Fruit fly (Drosophila melanogaster) whole organism, embryonic: ENCODE results near the gene CG46310.

Experiments
- Awh ChIP-seq: fragments of 200-800 bp; sonication (Bioruptor generic); IDR thresholded peaks from 2 replicates; pipeline ENCODE4, ENCODE4 v1.3.6; 2022; ENCODE audit warnings: missing biosample characterization, missing genetic modification characterization
- BEAF-32 ChIP-seq: fragments of 200-800 bp; sonication (Bioruptor generic); optimal IDR thresholded peaks from 3 replicates; lab custom pipeline; 2017; ENCODE audit warnings: missing biosample characterization, missing genetic modification characterization, mild to moderate bottlenecking, moderate library complexity, missing genetic modification reagents
- CG10543 ChIP-seq: fragments of 200-800 bp; sonication (Bioruptor generic); optimal IDR thresholded peaks from 3 replicates; lab custom pipeline; 2017; ENCODE audit warnings: missing biosample characterization, mild to moderate bottlenecking, missing genetic modification characterization, moderate library complexity
- CG12155 ChIP-seq: fragments of 200-800 bp; sonication (Bioruptor generic); optimal IDR thresholded peaks from 3 replicates; lab custom pipeline; 2016; ENCODE audit warnings: missing biosample characterization, missing genetic modification characterization
- CG12236 ChIP-seq: fragments of 200-800 bp; sonication (Bioruptor generic); optimal IDR thresholded peaks from 2 replicates; lab custom pipeline; 2016; ENCODE audit warnings: missing biosample characterization, missing genetic modification characterization
- CG13296 ChIP-seq: fragments of 200-800 bp; sonication (Bioruptor generic); optimal IDR thresholded peaks from 3 replicates; lab custom pipeline; 2018; ENCODE audit warnings: missing biosample characterization, mild to moderate bottlenecking, missing genetic modification characterization
- CG15073 ChIP-seq: fragments of 200-800 bp; sonication (Bioruptor generic); optimal IDR thresholded peaks from 2 replicates; lab custom pipeline; 2016; ENCODE audit warnings: missing biosample characterization, missing genetic modification characterization
- CG15269 ChIP-seq: fragments of 200-800 bp; sonication (Bioruptor generic); optimal IDR thresholded peaks from 2 replicates; lab custom pipeline; 2018; ENCODE audit warnings: missing biosample characterization, mild to moderate bottlenecking, missing genetic modification characterization, moderate library complexity
- CG17361 ChIP-seq: fragments of 200-800 bp; sonication (Bioruptor generic); IDR thresholded peaks from 3 replicates; pipeline ENCODE4 v1.3.6; 2022; ENCODE audit warnings: missing biosample characterization, missing genetic modification characterization
- CG2202 ChIP-seq: fragments of 200-800 bp; sonication (Bioruptor generic); optimal IDR thresholded peaks from 2 replicates; lab custom pipeline; 2018; ENCODE audit warnings: missing biosample characterization, mild to moderate bottlenecking, missing genetic modification characterization
- CG6791 ChIP-seq: fragments of 200-800 bp; sonication (Bioruptor generic); IDR thresholded peaks from 3 replicates; pipeline ENCODE4 v1.3.6; 2022; ENCODE audit warnings: missing biosample characterization, missing genetic modification characterization; ENCODE audit not compliant: partially characterized antibody
- CG8290 ChIP-seq, 3 experiments: fragments of 200-800 bp; sonication (Bioruptor generic); optimal IDR thresholded peaks; 2 replicates each; lab custom pipeline; 2016 to 2019; ENCODE audit warnings: missing biosample characterization in 3 of 3, missing genetic modification characterization in 3 of 3, mild to moderate bottlenecking in 2 of 3, moderate library complexity in 1 of 3
- CG8924 ChIP-seq: fragments of 200-800 bp; optimal IDR thresholded peaks from 3 replicates; lab custom pipeline; 2019; ENCODE audit warnings: missing biosample characterization, mild to moderate bottlenecking, missing genetic modification characterization, moderate library complexity
- CG9437 ChIP-seq: fragments of 200-800 bp; sonication (Bioruptor generic); optimal IDR thresholded peaks from 2 replicates; lab custom pipeline; 2018; ENCODE audit warnings: missing biosample characterization, mild to moderate bottlenecking, missing genetic modification characterization
- CG9932 ChIP-seq: fragments of 200-800 bp; sonication (Bioruptor generic); IDR thresholded peaks from 2 replicates; pipeline ENCODE4 v1.3.6; 2022; ENCODE audit warnings: missing biosample characterization, missing genetic modification characterization
- Dip2 ChIP-seq: fragments of 200-800 bp; sonication (Bioruptor generic); IDR thresholded peaks from 2 replicates; pipeline ENCODE4 v1.3.6; 2022; ENCODE audit warnings: missing biosample characterization, missing genetic modification characterization
- Dll ChIP-seq: fragments of 200-800 bp; sonication (Bioruptor generic); IDR thresholded peaks from 4 replicates; pipeline ENCODE4 v1.3.6; 2022; ENCODE audit warnings: missing biosample characterization, missing genetic modification characterization; ENCODE audit not compliant: partially characterized antibody
- Gsc ChIP-seq: fragments of 200-800 bp; sonication (Bioruptor generic); IDR thresholded peaks from 2 replicates; pipeline ENCODE4 v1.3.6; 2022; ENCODE audit warnings: missing biosample characterization, missing genetic modification characterization
- H15 ChIP-seq: fragments of 200-800 bp; sonication (Bioruptor generic); IDR thresholded peaks from 3 replicates; pipeline ENCODE4 v1.3.6; 2022; ENCODE audit warnings: missing biosample characterization, missing genetic modification characterization
- HLH3B ChIP-seq: fragments of 200-800 bp; sonication (Bioruptor generic); IDR thresholded peaks from 2 replicates; pipeline ENCODE4 v1.3.6; 2022; ENCODE audit warnings: missing biosample characterization, missing genetic modification characterization
- HmgZ ChIP-seq: fragments of 200-800 bp; sonication (Bioruptor generic); optimal IDR thresholded peaks from 2 replicates; lab custom pipeline; 2018; ENCODE audit warnings: missing biosample characterization, mild to moderate bottlenecking, missing genetic modification characterization
- MBD-R2 ChIP-seq: fragments of 200-800 bp; sonication (Bioruptor generic); IDR thresholded peaks from 2 replicates; pipeline ENCODE4 v1.3.6; 2022; ENCODE audit warnings: missing biosample characterization, missing genetic modification characterization
- Myb ChIP-seq: fragments of 200-800 bp; sonication (Bioruptor generic); optimal IDR thresholded peaks from 2 replicates; lab custom pipeline; 2016; ENCODE audit warnings: missing biosample characterization, missing genetic modification characterization
- Rfx ChIP-seq: fragments of 200-800 bp; sonication (Bioruptor generic); IDR thresholded peaks from 2 replicates; pipeline ENCODE4 v1.3.6; 2022; ENCODE audit warnings: missing biosample characterization, missing genetic modification characterization
- Six4 ChIP-seq: fragments of 200-800 bp; sonication (Bioruptor generic); optimal IDR thresholded peaks from 2 replicates; lab custom pipeline; 2016; ENCODE audit warnings: missing biosample characterization, missing genetic modification characterization
- az2 ChIP-seq: fragments of 200-800 bp; sonication (Bioruptor generic); optimal IDR thresholded peaks from 3 replicates; lab custom pipeline; 2016; ENCODE audit warnings: missing biosample characterization, missing genetic modification characterization
- chm ChIP-seq: fragments of 200-800 bp; sonication (Bioruptor generic); IDR thresholded peaks from 2 replicates; pipeline ENCODE4 v1.3.6; 2022; ENCODE audit warnings: missing biosample characterization, missing genetic modification characterization
- ems ChIP-seq: fragments of 200-800 bp; sonication (Bioruptor generic); optimal IDR thresholded peaks from 3 replicates; lab custom pipeline; 2016; ENCODE audit warnings: missing biosample characterization, missing genetic modification characterization
- fd96Cb ChIP-seq: fragments of 200-800 bp; sonication (Bioruptor generic); optimal IDR thresholded peaks from 2 replicates; lab custom pipeline; 2018; ENCODE audit warnings: missing biosample characterization, mild to moderate bottlenecking, missing genetic modification characterization, moderate library complexity
- jing ChIP-seq: fragments of 200-800 bp; sonication (Bioruptor generic); optimal IDR thresholded peaks from 2 replicates; lab custom pipeline; 2018; ENCODE audit warnings: missing biosample characterization, mild to moderate bottlenecking, missing genetic modification characterization
- lab ChIP-seq: fragments of 200-800 bp; sonication (Bioruptor generic); optimal IDR thresholded peaks from 3 replicates; lab custom pipeline; 2017; ENCODE audit warnings: missing biosample characterization, missing genetic modification characterization, mild to moderate bottlenecking, moderate library complexity, missing genetic modification reagents
- lbe ChIP-seq: fragments of 200-800 bp; sonication (Bioruptor generic); optimal IDR thresholded peaks from 2 replicates; lab custom pipeline; 2016; ENCODE audit warnings: missing biosample characterization, mild to moderate bottlenecking, missing genetic modification characterization
- luna ChIP-seq: fragments of 200-800 bp; sonication (Bioruptor generic); optimal IDR thresholded peaks from 2 replicates; lab custom pipeline; 2016; ENCODE audit warnings: missing biosample characterization, missing genetic modification characterization
- mam ChIP-seq: fragments of 200-800 bp; sonication (Bioruptor generic); optimal IDR thresholded peaks from 3 replicates; lab custom pipeline; 2016; ENCODE audit warnings: missing biosample characterization, missing genetic modification characterization
- mirr ChIP-seq: fragments of 200-800 bp; sonication (Bioruptor generic); optimal IDR thresholded peaks from 3 replicates; lab custom pipeline; 2018; ENCODE audit warnings: missing biosample characterization, mild to moderate bottlenecking, missing genetic modification characterization
- mld ChIP-seq: fragments of 200-800 bp; sonication (Bioruptor generic); IDR thresholded peaks from 3 replicates; pipeline ENCODE4 v1.3.6; 2022; ENCODE audit warnings: missing biosample characterization, missing genetic modification characterization; ENCODE audit not compliant: partially characterized antibody
- nerfin-2 ChIP-seq: fragments of 200-800 bp; sonication (Bioruptor generic); IDR thresholded peaks from 2 replicates; pipeline ENCODE4 v1.3.6; 2022; ENCODE audit warnings: missing biosample characterization, missing genetic modification characterization; ENCODE audit not compliant: partially characterized antibody
- org-1 ChIP-seq: fragments of 200-800 bp; sonication (Bioruptor generic); optimal IDR thresholded peaks from 2 replicates; lab custom pipeline; 2017; ENCODE audit warnings: missing biosample characterization, missing genetic modification characterization
- phol ChIP-seq: fragments of 200-800 bp; sonication (Bioruptor generic); optimal IDR thresholded peaks from 3 replicates; lab custom pipeline; 2018; ENCODE audit warnings: missing biosample characterization, mild to moderate bottlenecking, missing genetic modification characterization, moderate library complexity
- salm ChIP-seq: fragments of 200-800 bp; sonication (Bioruptor generic); optimal IDR thresholded peaks from 2 replicates; lab custom pipeline; 2018; ENCODE audit warnings: missing biosample characterization, mild to moderate bottlenecking, missing genetic modification characterization
- sisA ChIP-seq: fragments of 200-800 bp; sonication (Bioruptor generic); IDR thresholded peaks from 2 replicates; pipeline ENCODE4 v1.3.6; 2022; ENCODE audit warnings: missing biosample characterization, missing genetic modification characterization
- slbo ChIP-seq: fragments of 200-800 bp; sonication (Bioruptor generic); IDR thresholded peaks from 2 replicates; pipeline ENCODE4 v1.3.6; 2022; ENCODE audit warnings: missing biosample characterization, missing genetic modification characterization
- slou ChIP-seq: fragments of 200-800 bp; sonication (Bioruptor generic); optimal IDR thresholded peaks from 3 replicates; lab custom pipeline; 2016; ENCODE audit warnings: missing biosample characterization, missing genetic modification characterization
- sna ChIP-seq: fragments of 200-800 bp; sonication (Bioruptor generic); IDR thresholded peaks from 2 replicates; pipeline ENCODE4 v1.3.6; 2022; ENCODE audit warnings: missing biosample characterization, missing genetic modification characterization; ENCODE audit not compliant: partially characterized antibody
- sob ChIP-seq: fragments of 200-800 bp; sonication (Bioruptor generic); IDR thresholded peaks from 2 replicates; pipeline ENCODE4 v1.3.6; 2022; ENCODE audit warnings: missing biosample characterization, missing genetic modification characterization
- stwl ChIP-seq: fragments of 200-800 bp; sonication (Bioruptor generic); optimal IDR thresholded peaks from 3 replicates; lab custom pipeline; 2018; ENCODE audit warnings: missing biosample characterization, mild to moderate bottlenecking, missing genetic modification characterization, moderate library complexity
- sug ChIP-seq: fragments of 200-800 bp; optimal IDR thresholded peaks from 2 replicates; lab custom pipeline; 2019; ENCODE audit warnings: missing biosample characterization, mild to moderate bottlenecking, missing genetic modification characterization, moderate library complexity
- tap ChIP-seq: fragments of 200-800 bp; optimal IDR thresholded peaks from 3 replicates; lab custom pipeline; 2019; ENCODE audit warnings: missing biosample characterization, mild to moderate bottlenecking, missing genetic modification characterization, moderate library complexity
- wdn ChIP-seq: fragments of 200-800 bp; sonication (Bioruptor generic); IDR thresholded peaks from 2 replicates; pipeline ENCODE4 v1.3.6; 2022; ENCODE audit warnings: missing biosample characterization, missing genetic modification characterization
- yki ChIP-seq: fragments of >200 bp; optimal IDR thresholded peaks from 3 replicates; lab custom pipeline; 2018

CG46310 gene

DNA sequence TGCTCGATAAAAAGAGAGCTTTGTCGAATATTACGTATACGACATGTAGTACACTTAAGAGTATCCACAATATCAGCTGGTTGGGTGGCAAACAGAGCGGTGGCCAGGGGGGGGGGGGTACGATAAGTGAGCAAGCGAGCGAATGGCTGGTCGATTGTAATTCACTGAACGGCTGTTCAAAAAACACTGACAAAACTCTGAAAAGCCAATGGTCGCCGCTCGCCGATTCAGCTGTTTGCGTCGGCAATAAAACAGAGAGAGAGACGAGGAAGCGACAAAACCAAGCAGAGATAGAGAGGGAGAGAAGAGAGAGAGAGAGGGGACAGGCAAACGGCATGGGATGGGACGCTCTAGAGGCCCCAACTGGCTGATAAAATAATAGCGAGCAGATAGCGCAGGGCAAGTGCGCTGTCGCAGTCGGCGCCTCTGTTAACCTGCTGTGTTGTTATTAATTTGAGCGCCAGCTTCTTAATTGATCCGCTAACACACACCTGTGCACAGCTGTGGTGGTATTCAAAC, 52.9 kb downstream of the CG46310 start, which contains the start of gene cnc (continued):
- TF ChIP-seq mld (GFP tag; lab: Robert Waterston, UW): no peak
- no peak for TF ChIP-seq tap (tag; lab: Kevin White, UChicago)
- TF ChIP-seq Rfx: peak; percentile 32; the same call in 1 of the 2 replicates
- TF ChIP-seq Myb (GFP tag; lab: Kevin White, UChicago): peak; percentile 15
- no peak for TF ChIP-seq az2
- TF ChIP-seq sug (tag; lab: Kevin White, UChicago): peak; percentile 72
- TF ChIP-seq CG13296: no peak
- TF ChIP-seq HLH3B (GFP tag; lab: Robert Waterston, UW): no peak
- TF ChIP-seq CG12236 (GFP tag; lab: Kevin White, UChicago): no peak
- no peak for TF ChIP-seq Dip2 (GFP tag; lab: Robert Waterston, UW)
- 0 out of 4 replicates have a peak, but pooled peaks have one; percentile 38 for TF ChIP-seq Dll (GFP tag; lab: Robert Waterston, UW)
- TF ChIP-seq slbo: peak; percentile 27; the same call in 1 of the 2 replicates
- no peak for TF ChIP-seq slou
- TF ChIP-seq nerfin-2: peak; percentile 12; the same call in 1 of the 2 replicates
- no peak for TF ChIP-seq phol
- TF ChIP-seq lab (GFP tag; lab: Kevin White, UChicago): peak; percentile 61
- no peak for TF ChIP-seq CG8924
- TF ChIP-seq Six4 (GFP tag; lab: Kevin White, UChicago): no peak
- no peak for TF ChIP-seq sisA (GFP tag; lab: Robert Waterston, UW)
- no peak for TF ChIP-seq luna (GFP tag; lab: Kevin White, UChicago)
- TF ChIP-seq sob (GFP tag; lab: Robert Waterston, UW): peak; percentile 49; the same call in 1 of the 2 replicates
- TF ChIP-seq CG15269: no peak
- TF ChIP-seq ems (GFP tag; lab: Kevin White, UChicago): peak; percentile 2
- no peak for TF ChIP-seq stwl (tag; lab: Kevin White, UChicago)
- TF ChIP-seq mam (GFP tag; lab: Kevin White, UChicago): no peak
- TF ChIP-seq mirr (GFP tag; lab: Kevin White, UChicago): peak; percentile 69
- no peak for TF ChIP-seq CG9437
- peak; percentile 6; the same call in 1 of the 2 replicates for TF ChIP-seq wdn (GFP tag; lab: Robert Waterston, UW)
- TF ChIP-seq sna (GFP tag; lab: Robert Waterston, UW): peak; percentile 59; the same call in 1 of the 2 replicates
- TF ChIP-seq salm: peak; percentile 15
- TF ChIP-seq CG2202 (tag; lab: Kevin White, UChicago): no peak
- no peak for TF ChIP-seq fd96Cb (tag; lab: Kevin White, UChicago)
- peak; percentile 54; the same call in 2 of the 3 replicates for TF ChIP-seq CG6791
- no peak for TF ChIP-seq org-1
- TF ChIP-seq CG8290 (GFP tag; optimal IDR thresholded peaks at IDR 0.05; lab: Kevin White, UChicago): no peak
- peak in 1 of 2 experiments; percentile 53 for TF ChIP-seq CG8290 (tag; optimal IDR thresholded peaks at IDR 0.05; lab: Kevin White, UChicago)
- TF ChIP-seq Awh (GFP tag; lab: Robert Waterston, UW): no peak; the same call in 1 of the 2 replicates
- TF ChIP-seq CG15073 (GFP tag; lab: Kevin White, UChicago): no peak
- no peak for TF ChIP-seq H15 (GFP tag; lab: Robert Waterston, UW)
- peak; percentile 84 for TF ChIP-seq CG10543 (GFP tag; lab: Kevin White, UChicago)
- no peak for TF ChIP-seq BEAF-32
- peak; percentile 72 for TF ChIP-seq yki (lab: Kevin White, UChicago)
- TF ChIP-seq CG12155: no peak
- peak; percentile 51 for TF ChIP-seq HmgZ (tag; lab: Kevin White, UChicago)
- TF ChIP-seq Gsc: no peak
- TF ChIP-seq jing (GFP tag; lab: Kevin White, UChicago): no peak
- TF ChIP-seq CG17361: no peak
- TF ChIP-seq chm (GFP tag; lab: Robert Waterston, UW): 0 out of 2 replicates have a peak, but pooled peaks have one; percentile 40
- 0 out of 2 replicates have a peak, but pooled peaks have one; percentile 5 for TF ChIP-seq CG9932 (GFP tag; lab: Robert Waterston, UW)
- no peak for TF ChIP-seq MBD-R2 (GFP tag; lab: Robert Waterston, UW)
- TF ChIP-seq lbe (GFP tag; lab: Kevin White, UChicago): peak; percentile 10
